Worm (Caenorhabditis elegans) whole organism, L4/young adult: ENCODE data around the gene Y71H2AR.2.

Experiments
- W03F9.2 ChIP-seq: fragments of 150-350 bp; optimal IDR thresholded peaks from 2 replicates; lab custom pipeline; 2014; ENCODE audit warnings: missing biosample characterization, missing genetic modification characterization
- dao-5 ChIP-seq: sonication (generic microtip); optimal IDR thresholded peaks from 2 replicates; lab custom pipeline; 2016; ENCODE audit warnings: missing genotype, missing genetic modification characterization, moderate library complexity, missing compliant biosample characterization
- him-1 ChIP-seq: sonication (generic microtip); optimal IDR thresholded peaks from 2 replicates; lab custom pipeline; 2016; ENCODE audit warnings: missing genotype, missing genetic modification reagents, missing genetic modification characterization, missing compliant biosample characterization

DNA sequence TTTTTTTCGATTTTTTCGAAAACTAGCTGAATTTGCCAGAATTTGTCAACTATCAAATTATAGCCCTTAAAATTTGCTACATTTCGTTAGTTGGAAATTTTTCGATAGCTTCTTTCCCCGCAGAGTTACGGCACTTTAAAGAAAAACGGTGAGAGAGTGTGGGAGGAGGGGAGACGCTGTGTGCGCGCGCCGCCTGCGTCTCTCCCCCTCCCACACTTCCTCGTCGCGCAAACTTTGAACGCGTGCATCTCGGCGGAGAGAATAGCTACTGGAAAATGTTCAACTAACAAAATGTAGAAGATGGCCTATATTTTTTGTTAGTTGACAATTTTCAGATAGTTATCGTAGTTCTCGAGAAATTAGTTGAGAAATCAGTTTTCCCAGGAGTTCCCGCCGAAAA lies 25.9 kb upstream of the Y71H2AR.2 start:
- no peak for TF ChIP-seq him-1 (tag; lab: Kevin White, UChicago)
- TF ChIP-seq W03F9.2 (tag; lab: Kevin White, UChicago): no peak
- TF ChIP-seq dao-5 (tag; lab: Kevin White, UChicago): no peak
